Worm (Caenorhabditis elegans) whole organism, L2 larva: ENCODE results near the gene nlp-34.

ENCODE experiments used
- F13H6.1 ChIP-seq: sonication (generic microtip); optimal IDR thresholded peaks from 2 replicates; lab custom pipeline; 2016; ENCODE audit warnings: missing genetic modification characterization, missing compliant biosample characterization
- R02D3.7 ChIP-seq: fragments of 150-350 bp; optimal IDR thresholded peaks from 2 replicates; lab custom pipeline; 2014; ENCODE audit warnings: missing biosample characterization, missing genetic modification characterization
- Y55F3AM.14 ChIP-seq: fragments of 200-800 bp; sonication (Bioruptor generic); optimal IDR thresholded peaks from 2 replicates; lab custom pipeline; 2018; ENCODE audit warnings: mild to moderate bottlenecking, missing genetic modification characterization, missing compliant biosample characterization
- ZK546.5 ChIP-seq: sonication (generic microtip); optimal IDR thresholded peaks from 2 replicates; lab custom pipeline; 2017; ENCODE audit warnings: missing biosample characterization, missing genetic modification characterization
- alr-1 ChIP-seq: fragments of 150-350 bp; optimal IDR thresholded peaks from 2 replicates; lab custom pipeline; 2014; ENCODE audit warnings: missing biosample characterization, missing genetic modification characterization
- aly-2 ChIP-seq: fragments of 150-350 bp; optimal IDR thresholded peaks from 2 replicates; lab custom pipeline; 2014; ENCODE audit warnings: missing biosample characterization, missing genetic modification characterization
- ceh-16 ChIP-seq: fragments of 150-350 bp; optimal IDR thresholded peaks from 2 replicates; lab custom pipeline; 2014; ENCODE audit warnings: missing biosample characterization, missing genetic modification characterization
- crh-2 ChIP-seq: sonication (generic microtip); optimal IDR thresholded peaks from 2 replicates; lab custom pipeline; 2017; ENCODE audit warnings: missing biosample characterization, missing genetic modification characterization
- dmd-4 ChIP-seq: sonication (generic microtip); optimal IDR thresholded peaks from 2 replicates; lab custom pipeline; 2017; ENCODE audit warnings: missing biosample characterization, missing genetic modification characterization
- elt-1 ChIP-seq: fragments of 150-350 bp; optimal IDR thresholded peaks from 2 replicates; lab custom pipeline; 2014; ENCODE audit warnings: missing biosample characterization, missing genetic modification characterization
- elt-3 ChIP-seq: sonication (generic microtip); optimal IDR thresholded peaks from 2 replicates; lab custom pipeline; 2017; ENCODE audit warnings: missing biosample characterization, missing genetic modification characterization
- fos-1 ChIP-seq: fragments of 150-350 bp; optimal IDR thresholded peaks from 2 replicates; lab custom pipeline; 2014; ENCODE audit warnings: missing biosample characterization, missing genetic modification characterization
- gmeb-1 ChIP-seq: fragments of 150-350 bp; optimal IDR thresholded peaks from 2 replicates; lab custom pipeline; 2014; ENCODE audit warnings: missing biosample characterization, missing genetic modification characterization
- lin-11 ChIP-seq: fragments of 150-350 bp; sonication (generic microtip); optimal IDR thresholded peaks from 2 replicates; lab custom pipeline; 2014; ENCODE audit warnings: missing biosample characterization, missing genetic modification characterization, inconsistent platforms, mixed read lengths
- lin-13 ChIP-seq: fragments of 150-350 bp; optimal IDR thresholded peaks from 2 replicates; lab custom pipeline; 2014; ENCODE audit warnings: missing biosample characterization, missing genetic modification reagents, missing genetic modification characterization
- lin-39 ChIP-seq: fragments of 150-350 bp; optimal IDR thresholded peaks from 2 replicates; lab custom pipeline; 2014; ENCODE audit warnings: missing biosample characterization, missing genetic modification reagents, missing genetic modification characterization
- lsy-2 ChIP-seq, 2 experiments: fragments of 150-350 bp in 1 of 2; sonication (generic microtip) in 1 of 2; optimal IDR thresholded peaks; 2 replicates each; lab custom pipeline; 2014 to 2017; ENCODE audit warnings: missing biosample characterization in 2 of 2, missing genetic modification characterization in 2 of 2
- mab-5 ChIP-seq: fragments of 150-350 bp; optimal IDR thresholded peaks from 2 replicates; lab custom pipeline; 2014; ENCODE audit warnings: missing biosample characterization, missing genetic modification characterization
- mbf-1 ChIP-seq: sonication (generic microtip); optimal IDR thresholded peaks from 2 replicates; lab custom pipeline; 2017; ENCODE audit warnings: missing biosample characterization, missing genetic modification characterization
- mdl-1 ChIP-seq, 2 experiments: fragments of 150-350 bp in 1 of 2; sonication (generic microtip) in 1 of 2; optimal IDR thresholded peaks; 2 replicates each; lab custom pipeline; 2017; ENCODE audit warnings: missing biosample characterization in 2 of 2, missing genetic modification characterization in 2 of 2
- nhr-10 ChIP-seq: sonication (generic microtip); optimal IDR thresholded peaks from 2 replicates; lab custom pipeline; 2017; ENCODE audit warnings: missing biosample characterization, missing genetic modification characterization
- nhr-129 ChIP-seq: fragments of 150-350 bp; optimal IDR thresholded peaks from 2 replicates; lab custom pipeline; 2014; ENCODE audit warnings: missing biosample characterization, missing genetic modification characterization
- nhr-23 ChIP-seq: fragments of 150-350 bp; optimal IDR thresholded peaks from 2 replicates; lab custom pipeline; 2014; ENCODE audit warnings: missing biosample characterization, missing genetic modification reagents, missing genetic modification characterization
- nhr-237 ChIP-seq: fragments of 150-350 bp; optimal IDR thresholded peaks from 2 replicates; lab custom pipeline; 2014; ENCODE audit warnings: missing biosample characterization, missing genetic modification characterization
- nhr-25 ChIP-seq: fragments of 150-350 bp; sonication (generic microtip); optimal IDR thresholded peaks from 3 replicates; lab custom pipeline; 2014; ENCODE audit warnings: missing biosample characterization, missing genetic modification characterization
- nhr-6 ChIP-seq: fragments of 150-350 bp; optimal IDR thresholded peaks from 2 replicates; lab custom pipeline; 2014; ENCODE audit warnings: missing biosample characterization, missing genetic modification characterization
- nhr-77 ChIP-seq: fragments of 150-350 bp; optimal IDR thresholded peaks from 2 replicates; lab custom pipeline; 2014; ENCODE audit warnings: missing biosample characterization, missing genetic modification characterization
- peb-1 ChIP-seq: fragments of 150-350 bp; optimal IDR thresholded peaks from 2 replicates; lab custom pipeline; 2014; ENCODE audit warnings: missing biosample characterization, missing genetic modification characterization
- skn-1 ChIP-seq: sonication (generic microtip); optimal IDR thresholded peaks from 2 replicates; lab custom pipeline; 2017; ENCODE audit warnings: missing biosample characterization, missing genetic modification characterization
- sma-9 ChIP-seq, 2 experiments: fragments of 150-350 bp in 1 of 2; sonication (generic microtip) in 1 of 2; optimal IDR thresholded peaks; 2 replicates each; lab custom pipeline; 2014 to 2016; ENCODE audit warnings: missing genetic modification characterization in 2 of 2, mild to moderate bottlenecking in 1 of 2, missing biosample characterization in 1 of 2, missing compliant biosample characterization in 1 of 2, missing genetic modification reagents in 1 of 2, moderate library complexity in 1 of 2
- snpc-4 ChIP-seq: fragments of 150-350 bp; optimal IDR thresholded peaks from 2 replicates; lab custom pipeline; 2014; ENCODE audit warnings: missing biosample characterization, missing genetic modification characterization
- unc-39 ChIP-seq: fragments of 150-350 bp; optimal IDR thresholded peaks from 2 replicates; lab custom pipeline; 2014; ENCODE audit warnings: missing biosample characterization, missing genetic modification characterization
- unc-55 ChIP-seq: fragments of 150-350 bp; sonication (generic microtip); optimal IDR thresholded peaks from 3 replicates; lab custom pipeline; 2014; ENCODE audit warnings: missing biosample characterization, missing genetic modification reagents, missing genetic modification characterization
- unc-62 ChIP-seq: fragments of 150-350 bp; optimal IDR thresholded peaks from 2 replicates; lab custom pipeline; 2014; ENCODE audit warnings: missing biosample characterization, missing genetic modification reagents, missing genetic modification characterization
- zag-1 ChIP-seq: fragments of 150-350 bp; optimal IDR thresholded peaks from 2 replicates; lab custom pipeline; 2014; ENCODE audit warnings: missing biosample characterization, missing genetic modification characterization
- ztf-1 ChIP-seq: fragments of 200-800 bp; sonication (Bioruptor generic); conservative IDR thresholded peaks from 2 replicates; pipeline ENCODE4 v1.3.6; 2022; ENCODE audit warnings: missing genetic modification characterization, missing compliant biosample characterization
- ztf-11 ChIP-seq: sonication (generic microtip); optimal IDR thresholded peaks from 2 replicates; lab custom pipeline; 2017; ENCODE audit warnings: missing biosample characterization, missing genetic modification characterization

nlp-34 gene

ce11 chrV:3979053-3979452 lies at the start of gene nlp-34:
Gene nlp-34 (minus strand): TSS chrV:3979134.
- TF ChIP-seq elt-3 (tag; lab: Kevin White, UChicago) (no peak), zag-1 (no peak), ceh-16 (tag; lab: Kevin White, UChicago) (no peak), crh-2 (no peak), sma-9 (GFP tag; optimal IDR thresholded peaks at IDR 0.05; lab: Kevin White, UChicago) (no peak), sma-9 (tag; optimal IDR thresholded peaks at IDR 0.05; lab: Kevin White, UChicago) (no peak), nhr-6 (no peak), mab-5 (no peak), mdl-1 (tag; optimal IDR thresholded peaks at IDR 0.05; lab: Kevin White, UChicago) (no peak), lsy-2 (tag; optimal IDR thresholded peaks at IDR 0.05; lab: Kevin White, UChicago) (no peak), dmd-4 (no peak), ztf-1 (GFP tag; lab: Robert Waterston, UW) (no peak), aly-2 (tag; lab: Kevin White, UChicago) (no peak), elt-1 (no peak), mbf-1 (no peak), fos-1 (tag; lab: Kevin White, UChicago) (no peak), snpc-4 (tag; lab: Kevin White, UChicago) (no peak), F13H6.1 (tag; lab: Kevin White, UChicago) (no peak), nhr-129 (tag; lab: Kevin White, UChicago) (no peak), nhr-10 (no peak), skn-1 (tag; lab: Kevin White, UChicago) (no peak)

ce11 chrV:4024777-4025176 lies 45.8 kb upstream of the nlp-34 start, which contains the start of gene K09D9.1:
Gene K09D9.1 (plus strand): TSS chrV:4025047.
- no peak for TF ChIP-seq ZK546.5 (tag; lab: Kevin White, UChicago)
- TF ChIP-seq aly-2 (tag; lab: Kevin White, UChicago) = no peak
- TF ChIP-seq unc-55 = no peak
- TF ChIP-seq fos-1 (tag; lab: Kevin White, UChicago) = peak; percentile 97
- TF ChIP-seq lin-13 (GFP tag; lab: Kevin White, UChicago) = no peak
- no peak for TF ChIP-seq mbf-1
- TF ChIP-seq nhr-129 (tag; lab: Kevin White, UChicago) = peak; percentile 86
- no peak for TF ChIP-seq dmd-4
- peak; percentile 34 for TF ChIP-seq crh-2
- TF ChIP-seq nhr-237 (tag; lab: Kevin White, UChicago) = no peak
- TF ChIP-seq ztf-1 (GFP tag; lab: Robert Waterston, UW) = no peak
- no peak for TF ChIP-seq F13H6.1 (tag; lab: Kevin White, UChicago)
- no peak for TF ChIP-seq lsy-2 (tag; optimal IDR thresholded peaks at IDR 0.05; lab: Kevin White, UChicago)
- TF ChIP-seq ceh-16 (tag; lab: Kevin White, UChicago) = no peak
- TF ChIP-seq nhr-6 = no peak
- TF ChIP-seq R02D3.7 (tag; lab: Kevin White, UChicago) = no peak
- TF ChIP-seq nhr-10 = no peak
- TF ChIP-seq ztf-11 (tag; lab: Kevin White, UChicago) = no peak
- no peak for TF ChIP-seq mab-5
- no peak for TF ChIP-seq Y55F3AM.14
- no peak for TF ChIP-seq unc-39 (tag; lab: Kevin White, UChicago)
- peak; percentile 59 for TF ChIP-seq sma-9 (GFP tag; optimal IDR thresholded peaks at IDR 0.05; lab: Kevin White, UChicago)
- TF ChIP-seq sma-9 (tag; optimal IDR thresholded peaks at IDR 0.05; lab: Kevin White, UChicago) = no peak
- peak; percentile 46 for TF ChIP-seq gmeb-1 (tag; lab: Kevin White, UChicago)
- peak; percentile 67 for TF ChIP-seq skn-1 (tag; lab: Kevin White, UChicago)
- TF ChIP-seq nhr-25 = no peak
- no peak for TF ChIP-seq lin-39 (tag; lab: Kevin White, UChicago)
- TF ChIP-seq nhr-23 (tag; lab: Kevin White, UChicago) = no peak
- TF ChIP-seq snpc-4 (tag; lab: Kevin White, UChicago) = no peak
- no peak for TF ChIP-seq peb-1
- TF ChIP-seq elt-1 = no peak
- no peak for TF ChIP-seq nhr-77

ce11 chrV:4022309-4022708 lies 43.4 kb upstream of the nlp-34 start, which contains the start of gene cyp-35A3:
Gene cyp-35A3 (plus strand): TSS chrV:4022609.
- TF ChIP-seq elt-3 (tag; lab: Kevin White, UChicago) (no peak), sma-9 (GFP tag; optimal IDR thresholded peaks at IDR 0.05; lab: Kevin White, UChicago) (no peak), sma-9 (tag; optimal IDR thresholded peaks at IDR 0.05; lab: Kevin White, UChicago) (no peak), unc-62 (GFP tag; lab: Kevin White, UChicago) (no peak), crh-2 (no peak), mdl-1 (tag; optimal IDR thresholded peaks at IDR 0.05; lab: Kevin White, UChicago) (no peak), aly-2 (tag; lab: Kevin White, UChicago) (no peak)

- TF ChIP-seq nhr-25 (no peak), sma-9 (GFP tag; optimal IDR thresholded peaks at IDR 0.05; lab: Kevin White, UChicago) (no peak), sma-9 (tag; optimal IDR thresholded peaks at IDR 0.05; lab: Kevin White, UChicago) (no peak), ZK546.5 (tag; lab: Kevin White, UChicago) (no peak), skn-1 (tag; lab: Kevin White, UChicago) (no peak), ztf-1 (GFP tag; lab: Robert Waterston, UW) (no peak), fos-1 (tag; lab: Kevin White, UChicago) (no peak), mdl-1 (tag; optimal IDR thresholded peaks at IDR 0.05; lab: Kevin White, UChicago) (no peak), alr-1 (tag; lab: Kevin White, UChicago) (no peak), mab-5 (no peak), lin-11 (tag; lab: Kevin White, UChicago) (no peak), Y55F3AM.14 (no peak)
Measured at ce11 chrV:4021776-4022175, 42.8 kb upstream of the nlp-34 start, which contains the start of gene K09D9.14. Gene K09D9.14 (minus strand): TSS chrV:4021876.
